Worm (Caenorhabditis elegans): ENCODE measurements around the gene Y22D7AL.10.

ce11 chrIII:1665799-1666308 is 47.1 kb upstream of the Y22D7AL.10 start, which contains the start of gene Y22D7AR.3:
- TF ChIP-seq ama-1 (optimal IDR thresholded peaks at IDR 0.05) (no peak), B0310.2 (tag; optimal IDR thresholded peaks at IDR 0.05) (no peak), flt-1 (GFP tag; IDR thresholded peaks at IDR 0.05) (no peak), aly-1 (tag; optimal IDR thresholded peaks at IDR 0.05) (no peak), pes-1 (GFP tag; IDR thresholded peaks at IDR 0.05) (no peak)

Data from whole organism, early embryonic.